Worm (Caenorhabditis elegans) whole organism, L3 larva: Measurements from ENCODE around the gene pros-1.

Experiments
- ama-1 ChIP-seq: fragments of 150-350 bp; optimal IDR thresholded peaks from 2 replicates; lab custom pipeline; 2018
- ceh-28 ChIP-seq: fragments of 150-350 bp; optimal IDR thresholded peaks from 2 replicates; lab custom pipeline; 2014; ENCODE audit warnings: missing biosample characterization, missing genetic modification reagents, missing genetic modification characterization
- fkh-10 ChIP-seq: sonication (generic microtip); optimal IDR thresholded peaks from 2 replicates; lab custom pipeline; 2017; ENCODE audit warnings: missing biosample characterization, missing genetic modification reagents, missing genetic modification characterization
- fos-1 ChIP-seq: fragments of 150-350 bp; optimal IDR thresholded peaks from 2 replicates; lab custom pipeline; 2014; ENCODE audit warnings: missing biosample characterization, missing genetic modification characterization
- nhr-237 ChIP-seq: fragments of 150-350 bp; optimal IDR thresholded peaks from 2 replicates; lab custom pipeline; 2014; ENCODE audit warnings: missing biosample characterization, missing genetic modification characterization
- pha-4 ChIP-seq: fragments of 150-350 bp; optimal IDR thresholded peaks from 2 replicates; lab custom pipeline; 2014; ENCODE audit warnings: missing biosample characterization, missing genetic modification reagents, missing genetic modification characterization
- skn-1 ChIP-seq: fragments of 150-350 bp; optimal IDR thresholded peaks from 2 replicates; lab custom pipeline; 2014; ENCODE audit warnings: missing biosample characterization, missing genetic modification characterization
- tbx-2 ChIP-seq: sonication (generic microtip); optimal IDR thresholded peaks from 2 replicates; lab custom pipeline; 2016; ENCODE audit warnings: mild to moderate bottlenecking, missing genetic modification characterization, missing compliant biosample characterization
- ztf-4 ChIP-seq: fragments of 150-350 bp; optimal IDR thresholded peaks from 2 replicates; lab custom pipeline; 2014; ENCODE audit warnings: missing biosample characterization, missing genetic modification characterization

- no peak for TF ChIP-seq ztf-4 (tag; lab: Kevin White, UChicago)
- TF ChIP-seq tbx-2 (tag; lab: Kevin White, UChicago) = no peak
- TF ChIP-seq nhr-237 (tag; lab: Kevin White, UChicago) = no peak
- TF ChIP-seq skn-1 (tag; lab: Kevin White, UChicago) = no peak
- TF ChIP-seq ama-1 (lab: Kevin White, UChicago) = no peak
- TF ChIP-seq fos-1 (tag; lab: Kevin White, UChicago) = no peak
- no peak for TF ChIP-seq ceh-28 (tag; lab: Kevin White, UChicago)
- no peak for TF ChIP-seq pha-4 (tag; lab: Kevin White, UChicago)
- no peak for TF ChIP-seq fkh-10 (GFP tag; lab: Kevin White, UChicago)
Measured at ce11 chrIII:8051838-8052237, 15.3 kb upstream of the pros-1 start.
